Worm (Caenorhabditis elegans): ENCODE data around the gene F01E11.18.

Gene F01E11.18

ce11 chrX:6996448-6996847 is 7.0 kb downstream of the F01E11.18 start, which contains the start of the genes F01E11.20 and tsp-16:
TSS of gene F01E11.20 (minus strand) at chrX:6996548.
TSS of gene tsp-16 (minus strand) at chrX:6996620.
- TF ChIP-seq nhr-77 (tag; optimal IDR thresholded peaks at IDR 0.05) (peak; percentile 6), elt-2 (tag; optimal IDR thresholded peaks at IDR 0.05) (no peak)

- TF ChIP-seq unc-130 (tag; optimal IDR thresholded peaks at IDR 0.05) (no peak), tbx-2 (tag; optimal IDR thresholded peaks at IDR 0.05) (no peak), dsc-1 (tag; optimal IDR thresholded peaks at IDR 0.05) (peak; percentile 79), nhr-47 (tag; optimal IDR thresholded peaks at IDR 0.05) (peak; percentile 15), ceh-63 (GFP tag; optimal IDR thresholded peaks at IDR 0.05) (peak; percentile 73)
Observed at ce11 chrX:7001933-7002332, 12.5 kb downstream of the F01E11.18 start.

ce11 chrX:7005475-7005874 is 16.0 kb downstream of the F01E11.18 start, which contains the start of gene tyra-2:
TSS of gene tyra-2 (minus strand) at chrX:7005575.
- TF ChIP-seq mab-9 (GFP tag; IDR thresholded peaks at IDR 0.05) (no peak), isw-1 (GFP tag; IDR thresholded peaks at IDR 0.05) (no peak), swsn-7 (tag; optimal IDR thresholded peaks at IDR 0.05) (no peak), dsc-1 (tag; optimal IDR thresholded peaks at IDR 0.05) (no peak)

- peak; percentile 44 for TF ChIP-seq snpc-4 (tag; optimal IDR thresholded peaks at IDR 0.05)
- peak; percentile 16 for TF ChIP-seq rnt-1 (tag; optimal IDR thresholded peaks at IDR 0.05)
- TF ChIP-seq aly-2 (tag; optimal IDR thresholded peaks at IDR 0.05): no peak
Observed at ce11 chrX:7005919-7006318, 16.5 kb downstream of the F01E11.18 start.

- TF ChIP-seq nhr-85 (tag): no peak
- peak; percentile 46 for TF ChIP-seq fkh-10 (GFP tag; optimal IDR thresholded peaks at IDR 0.05)
Observed at ce11 chrX:7019733-7020132, 30.3 kb downstream of the F01E11.18 start, which contains the start of gene cah-5. TSS of gene cah-5 (plus strand) at chrX:7020033.

ce11 chrX:7028836-7029235 is 39.4 kb downstream of the F01E11.18 start, which contains the start of gene flp-26:
TSS of gene flp-26 (plus strand) at chrX:7029136.
- TF ChIP-seq ets-5 (GFP tag; IDR thresholded peaks at IDR 0.05) (no peak), nhr-90 (tag; optimal IDR thresholded peaks at IDR 0.05; ENCODE audit: poor library complexity) (no peak)

ce11 chrX:7033716-7034270 is 44.4 kb downstream of the F01E11.18 start:
- peak; percentile 50 for TF ChIP-seq lin-14 (GFP tag; optimal IDR thresholded peaks at IDR 0.05)
- TF ChIP-seq xbp-1 (tag; optimal IDR thresholded peaks at IDR 0.05): no peak
- TF ChIP-seq fkh-10 (GFP tag; optimal IDR thresholded peaks at IDR 0.05): peak; percentile 53

- TF ChIP-seq lin-14 (GFP tag; optimal IDR thresholded peaks at IDR 0.05): no peak
- no peak for TF ChIP-seq aly-2 (tag; optimal IDR thresholded peaks at IDR 0.05)
- no peak for TF ChIP-seq unc-130 (tag; optimal IDR thresholded peaks at IDR 0.05)
- no peak for TF ChIP-seq elt-2 (tag; optimal IDR thresholded peaks at IDR 0.05)
- TF ChIP-seq Y116A8C.19 (tag; optimal IDR thresholded peaks at IDR 0.05; ENCODE audit: borderline replicate concordance): no peak
- no peak for TF ChIP-seq mab-9 (GFP tag; IDR thresholded peaks at IDR 0.05)
- no peak for TF ChIP-seq unc-86 (tag; optimal IDR thresholded peaks at IDR 0.05)
- TF ChIP-seq hpl-2 (GFP tag; optimal IDR thresholded peaks at IDR 0.05): no peak
Observed at ce11 chrX:7035937-7036336, 46.5 kb downstream of the F01E11.18 start, which contains the start of gene cest-19. TSS of gene cest-19 (minus strand) at chrX:7036037.

- TF ChIP-seq lin-14 (GFP tag; optimal IDR thresholded peaks at IDR 0.05) (peak; percentile 50), fkh-10 (GFP tag; optimal IDR thresholded peaks at IDR 0.05) (peak; percentile 62), lin-13 (GFP tag; optimal IDR thresholded peaks at IDR 0.05) (no peak)
Observed at ce11 chrX:7037998-7038397, 48.6 kb downstream of the F01E11.18 start.

Data from whole organism, L1 larva.